Fruit fly (Drosophila melanogaster) whole organism: ENCODE measurements around the gene CG4168.

Experiments used
- pan ChIP-seq: fragments of >200 bp; optimal IDR thresholded peaks from 2 replicates; lab custom pipeline; 2017
- psq ChIP-seq: fragments of >200 bp; optimal IDR thresholded peaks from 2 replicates; lab custom pipeline; 2017

DNA sequence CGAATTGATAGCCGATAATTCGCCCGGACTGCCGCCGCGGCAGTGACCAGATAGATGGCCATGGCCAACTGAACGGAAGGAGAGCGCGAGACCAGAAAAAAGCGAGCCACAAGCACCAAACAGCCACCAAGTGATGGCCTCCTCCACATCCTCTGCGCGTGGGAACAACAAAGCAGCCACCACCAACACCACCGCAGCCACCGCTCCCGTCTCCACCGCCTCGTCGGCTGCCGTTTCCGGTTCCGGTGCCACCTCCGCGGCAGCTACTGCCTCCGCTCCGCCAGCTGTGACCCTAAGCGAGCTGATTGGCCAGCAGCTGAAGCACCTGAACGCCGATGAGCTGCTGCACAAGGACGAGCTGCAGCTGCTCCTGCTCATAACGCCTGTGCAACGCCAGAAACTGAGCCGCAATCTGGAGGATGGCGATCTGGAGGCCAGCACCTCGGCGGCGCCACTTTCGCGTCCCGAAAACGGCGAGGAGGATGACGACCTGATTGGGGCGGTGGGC, 48.8 kb upstream of the CG4168 start:
- no peak for TF ChIP-seq psq (lab: Kevin White, UChicago)
- no peak for TF ChIP-seq pan (lab: Kevin White, UChicago)
